Worm (Caenorhabditis elegans) whole organism, L3 larva: Measurements from ENCODE around the gene srbc-23.

ENCODE experiments used
- R02D3.7 ChIP-seq: fragments of 150-350 bp; optimal IDR thresholded peaks from 2 replicates; lab custom pipeline; 2014; ENCODE audit warnings: missing biosample characterization, missing genetic modification characterization
- aly-2 ChIP-seq: fragments of 150-350 bp; optimal IDR thresholded peaks from 2 replicates; lab custom pipeline; 2014; ENCODE audit warnings: missing biosample characterization, missing genetic modification characterization
- ama-1 ChIP-seq: fragments of 150-350 bp; optimal IDR thresholded peaks from 2 replicates; lab custom pipeline; 2018
- ceh-16 ChIP-seq: sonication (generic microtip); optimal IDR thresholded peaks from 2 replicates; lab custom pipeline; 2017; ENCODE audit warnings: missing biosample characterization, missing genetic modification characterization
- ceh-28 ChIP-seq: fragments of 150-350 bp; optimal IDR thresholded peaks from 2 replicates; lab custom pipeline; 2014; ENCODE audit warnings: missing biosample characterization, missing genetic modification reagents, missing genetic modification characterization
- ceh-82 ChIP-seq: fragments of 150-350 bp; optimal IDR thresholded peaks from 2 replicates; lab custom pipeline; 2014; ENCODE audit warnings: missing biosample characterization, missing genetic modification characterization
- ceh-9 ChIP-seq: sonication (generic microtip); optimal IDR thresholded peaks from 2 replicates; lab custom pipeline; 2018; ENCODE audit warnings: missing biosample characterization, missing genetic modification characterization
- daf-12 ChIP-seq: fragments of 150-350 bp; optimal IDR thresholded peaks from 2 replicates; lab custom pipeline; 2014; ENCODE audit warnings: missing biosample characterization, missing genetic modification reagents, missing genetic modification characterization
- egl-27 ChIP-seq: sonication (generic microtip); optimal IDR thresholded peaks from 4 replicates; lab custom pipeline; 2017; ENCODE audit warnings: missing biosample characterization, missing genetic modification reagents, missing genetic modification characterization
- egl-5 ChIP-seq: fragments of 150-350 bp; optimal IDR thresholded peaks from 2 replicates; lab custom pipeline; 2017; ENCODE audit warnings: missing biosample characterization, missing genetic modification reagents, missing genetic modification characterization, inconsistent platforms
- elt-1 ChIP-seq: fragments of 150-350 bp; optimal IDR thresholded peaks from 2 replicates; lab custom pipeline; 2014; ENCODE audit warnings: missing biosample characterization, missing genetic modification characterization
- elt-3 ChIP-seq, 3 experiments: fragments of 150-350 bp in 1 of 3; sonication (generic microtip) in 2 of 3; optimal IDR thresholded peaks; 2 replicates in 2 of 3; 4 replicates in 1 of 3; lab custom pipeline; 2014 to 2017; ENCODE audit warnings: missing biosample characterization in 3 of 3, missing genetic modification characterization in 3 of 3
- fkh-10 ChIP-seq: sonication (generic microtip); optimal IDR thresholded peaks from 2 replicates; lab custom pipeline; 2017; ENCODE audit warnings: missing biosample characterization, missing genetic modification reagents, missing genetic modification characterization
- fkh-2 ChIP-seq: fragments of 150-350 bp; optimal IDR thresholded peaks from 2 replicates; lab custom pipeline; 2014; ENCODE audit warnings: missing biosample characterization, missing genetic modification reagents, missing genetic modification characterization
- hmg-11 ChIP-seq: sonication (generic microtip); optimal IDR thresholded peaks from 2 replicates; lab custom pipeline; 2016; ENCODE audit warnings: missing genetic modification characterization, missing compliant biosample characterization
- jun-1 ChIP-seq: fragments of 150-350 bp; optimal IDR thresholded peaks from 2 replicates; lab custom pipeline; 2014; ENCODE audit warnings: missing biosample characterization, missing genetic modification reagents, missing genetic modification characterization
- lin-15B ChIP-seq: fragments of 150-350 bp; optimal IDR thresholded peaks from 2 replicates; lab custom pipeline; 2014; ENCODE audit warnings: missing biosample characterization, missing genetic modification characterization
- lin-39 ChIP-seq: fragments of 150-350 bp; optimal IDR thresholded peaks from 2 replicates; lab custom pipeline; 2018; ENCODE audit warnings: missing biosample characterization, missing genetic modification reagents, missing genetic modification characterization
- lsy-12 ChIP-seq: sonication (generic microtip); optimal IDR thresholded peaks from 2 replicates; lab custom pipeline; 2016; ENCODE audit warnings: mild to moderate bottlenecking, missing genetic modification characterization, missing compliant biosample characterization
- mdl-1 ChIP-seq: fragments of 150-350 bp; optimal IDR thresholded peaks from 2 replicates; lab custom pipeline; 2014; ENCODE audit warnings: missing biosample characterization, missing genetic modification characterization
- mml-1 ChIP-seq: fragments of 150-350 bp; sonication (generic microtip); optimal IDR thresholded peaks from 3 replicates; lab custom pipeline; 2014; ENCODE audit warnings: missing biosample characterization, missing genetic modification characterization
- nfya-1 ChIP-seq: sonication (generic microtip); optimal IDR thresholded peaks from 2 replicates; lab custom pipeline; 2017; ENCODE audit warnings: missing genetic modification characterization, mild to moderate bottlenecking, missing compliant biosample characterization, antibody characterized with exemption, moderate library complexity; ENCODE audit not compliant: insufficient read depth
- nhr-11 ChIP-seq: fragments of 150-350 bp; optimal IDR thresholded peaks from 2 replicates; lab custom pipeline; 2014; ENCODE audit warnings: missing biosample characterization, missing genetic modification characterization
- nhr-23 ChIP-seq: fragments of 150-350 bp; optimal IDR thresholded peaks from 2 replicates; lab custom pipeline; 2014; ENCODE audit warnings: missing biosample characterization, missing genetic modification reagents, missing genetic modification characterization
- nhr-237 ChIP-seq: fragments of 150-350 bp; optimal IDR thresholded peaks from 2 replicates; lab custom pipeline; 2014; ENCODE audit warnings: missing biosample characterization, missing genetic modification characterization
- nhr-25 ChIP-seq: sonication (generic microtip); optimal IDR thresholded peaks from 2 replicates; lab custom pipeline; 2017; ENCODE audit warnings: missing biosample characterization, missing genetic modification characterization
- nhr-43 ChIP-seq: sonication (generic microtip); optimal IDR thresholded peaks from 2 replicates; lab custom pipeline; 2016; ENCODE audit warnings: mild to moderate bottlenecking, missing genetic modification characterization, missing compliant biosample characterization; ENCODE audit not compliant: poor library complexity, severe bottlenecking
- nhr-67 ChIP-seq: fragments of 150-350 bp; optimal IDR thresholded peaks from 2 replicates; lab custom pipeline; 2014; ENCODE audit warnings: missing biosample characterization, missing genetic modification characterization
- nhr-76 ChIP-seq: fragments of 150-350 bp; sonication (generic microtip); optimal IDR thresholded peaks from 5 replicates; lab custom pipeline; 2014; ENCODE audit warnings: missing biosample characterization, missing genetic modification characterization
- nhr-77 ChIP-seq: fragments of 150-350 bp; optimal IDR thresholded peaks from 2 replicates; lab custom pipeline; 2014; ENCODE audit warnings: missing biosample characterization, missing genetic modification characterization
- pha-4 ChIP-seq: fragments of 150-350 bp; optimal IDR thresholded peaks from 2 replicates; lab custom pipeline; 2014; ENCODE audit warnings: missing biosample characterization, missing genetic modification reagents, missing genetic modification characterization
- pqm-1 ChIP-seq: fragments of 150-350 bp; optimal IDR thresholded peaks from 2 replicates; lab custom pipeline; 2017; ENCODE audit warnings: missing biosample characterization, missing genetic modification characterization, inconsistent platforms
- sea-2 ChIP-seq: fragments of 150-350 bp; sonication (generic microtip); optimal IDR thresholded peaks from 4 replicates; lab custom pipeline; 2014; ENCODE audit warnings: missing biosample characterization, missing genetic modification reagents, missing genetic modification characterization
- skn-1 ChIP-seq: fragments of 150-350 bp; optimal IDR thresholded peaks from 2 replicates; lab custom pipeline; 2014; ENCODE audit warnings: missing biosample characterization, missing genetic modification characterization
- snpc-4 ChIP-seq: fragments of 150-350 bp; optimal IDR thresholded peaks from 2 replicates; lab custom pipeline; 2014; ENCODE audit warnings: missing biosample characterization, missing genetic modification characterization
- tbx-2 ChIP-seq: sonication (generic microtip); optimal IDR thresholded peaks from 2 replicates; lab custom pipeline; 2016; ENCODE audit warnings: mild to moderate bottlenecking, missing genetic modification characterization, missing compliant biosample characterization
- unc-39 ChIP-seq: sonication (generic microtip); optimal IDR thresholded peaks from 4 replicates; lab custom pipeline; 2017; ENCODE audit warnings: missing biosample characterization, missing genetic modification characterization
- unc-62 ChIP-seq: fragments of 150-350 bp; sonication (generic microtip); optimal IDR thresholded peaks from 4 replicates; lab custom pipeline; 2014; ENCODE audit warnings: missing biosample characterization, missing genetic modification reagents, missing genetic modification characterization
- zag-1 ChIP-seq: fragments of 150-350 bp; optimal IDR thresholded peaks from 2 replicates; lab custom pipeline; 2014; ENCODE audit warnings: missing biosample characterization, missing genetic modification characterization
- ztf-11 ChIP-seq: fragments of 150-350 bp; optimal IDR thresholded peaks from 2 replicates; lab custom pipeline; 2014; ENCODE audit warnings: missing biosample characterization, missing genetic modification characterization

Gene srbc-23

DNA sequence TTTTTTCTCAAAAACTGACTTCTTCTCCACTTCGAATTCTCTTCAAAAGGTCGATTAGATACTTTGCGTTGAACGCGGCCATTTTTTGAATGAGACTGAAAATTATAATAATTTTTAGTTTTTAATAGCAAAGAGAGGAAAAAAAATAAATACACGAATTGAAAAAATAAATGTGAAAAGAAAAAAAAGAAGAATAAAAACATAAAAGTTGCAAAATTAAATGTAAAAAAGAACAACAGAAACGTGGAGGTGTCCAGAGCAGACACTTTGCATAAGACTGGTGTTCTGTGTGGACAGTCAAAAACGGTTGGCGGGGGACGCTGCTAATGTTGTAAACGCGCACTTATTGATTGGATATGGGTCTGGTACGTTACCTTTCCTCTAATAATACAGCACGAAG lies 6.0 kb downstream of the srbc-23 start, which contains the start of gene C45H4.14:
TSS of gene C45H4.14 (minus strand) at position 101 of the 400 bp plus-strand sequence.
- TF ChIP-seq nhr-43 (no peak), pqm-1 (tag; lab: Kevin White, UChicago) (no peak), nhr-76 (no peak), ztf-11 (no peak), lin-39 (tag; lab: Kevin White, UChicago) (no peak), hmg-11 (tag; lab: Kevin White, UChicago) (no peak), lin-15B (tag; lab: Kevin White, UChicago) (no peak), elt-3 (tag; optimal IDR thresholded peaks at IDR 0.05; lab: Kevin White, UChicago) (no peak), ceh-9 (tag; lab: Kevin White, UChicago) (no peak), mml-1 (tag; lab: Kevin White, UChicago) (no peak), egl-27 (no peak), fkh-10 (GFP tag; lab: Kevin White, UChicago) (no peak)

DNA sequence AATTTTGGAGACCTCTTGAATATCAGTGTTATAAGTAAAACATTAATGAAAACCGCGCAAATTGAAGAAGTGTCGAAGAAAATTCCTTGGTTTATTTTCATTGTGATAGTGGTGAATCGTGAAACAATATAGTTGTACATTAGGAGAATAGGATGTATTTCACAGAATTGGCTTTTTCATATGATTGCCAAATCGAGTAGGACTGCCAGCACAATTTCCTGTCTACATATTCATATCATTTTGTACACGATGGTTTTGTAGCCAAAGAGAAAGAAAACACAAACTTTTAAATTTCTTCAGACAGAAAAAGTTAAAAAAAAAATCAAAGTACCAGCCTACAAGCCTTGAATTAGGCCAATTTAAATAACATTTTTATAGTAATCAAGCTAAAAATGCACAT lies 10.4 kb downstream of the srbc-23 start, which contains the start of gene str-255:
TSS of gene str-255 (minus strand) at position 101 of the 400 bp plus-strand sequence.
- no peak for TF ChIP-seq ceh-82
- no peak for TF ChIP-seq fkh-2 (tag; lab: Kevin White, UChicago)
- no peak for TF ChIP-seq elt-1 (tag; lab: Kevin White, UChicago)
- TF ChIP-seq zag-1 = no peak
- TF ChIP-seq ceh-16 = no peak
- TF ChIP-seq pqm-1 (tag; lab: Kevin White, UChicago) = no peak
- no peak for TF ChIP-seq pha-4
- TF ChIP-seq daf-12 (tag; lab: Kevin White, UChicago) = no peak
- TF ChIP-seq jun-1 (tag; lab: Kevin White, UChicago) = no peak
- no peak for TF ChIP-seq sea-2 (GFP tag; lab: Kevin White, UChicago)
- TF ChIP-seq ceh-28 = no peak
- TF ChIP-seq nhr-77 (tag; lab: Kevin White, UChicago) = no peak

DNA sequence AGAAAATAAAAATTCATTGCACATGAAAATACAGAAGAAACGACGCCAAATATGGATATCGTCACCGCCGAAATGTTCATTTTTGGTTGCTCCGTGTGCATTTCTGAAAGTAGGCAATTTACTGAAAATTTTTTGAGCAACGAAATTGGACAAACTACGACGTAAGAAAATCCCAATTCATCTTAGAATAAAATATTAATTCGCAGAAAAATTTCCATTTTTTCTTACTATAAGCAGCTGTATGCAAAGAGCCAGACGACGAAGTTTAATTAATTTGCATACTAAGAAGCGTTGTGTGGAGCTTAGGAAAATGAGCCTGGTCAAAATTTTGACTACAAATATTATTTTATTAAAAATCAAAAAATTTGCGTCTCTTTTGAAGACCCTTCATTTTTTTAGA lies 13.3 kb downstream of the srbc-23 start, which contains the start of gene srbc-19:
TSS of gene srbc-19 (minus strand) at position 101 of the 400 bp plus-strand sequence.
- TF ChIP-seq aly-2 (tag; lab: Kevin White, UChicago) (no peak), ceh-16 (no peak), nhr-23 (tag; lab: Kevin White, UChicago) (no peak), nfya-1 (tag; lab: Kevin White, UChicago) (no peak), nhr-11 (tag; lab: Kevin White, UChicago) (no peak), unc-39 (no peak), nhr-77 (tag; lab: Kevin White, UChicago) (no peak), mml-1 (tag; lab: Kevin White, UChicago) (no peak), lin-15B (tag; lab: Kevin White, UChicago) (no peak), jun-1 (tag; lab: Kevin White, UChicago) (no peak), tbx-2 (no peak), egl-5 (tag; lab: Kevin White, UChicago) (no peak), nhr-43 (no peak), nhr-76 (no peak), mdl-1 (tag; lab: Kevin White, UChicago) (no peak), fkh-10 (GFP tag; lab: Kevin White, UChicago) (no peak), nhr-237 (tag; lab: Kevin White, UChicago) (no peak), nhr-67 (tag; lab: Kevin White, UChicago) (no peak), ceh-9 (tag; lab: Kevin White, UChicago) (no peak)

- TF ChIP-seq elt-3 (tag; optimal IDR thresholded peaks at IDR 0.05; lab: Kevin White, UChicago) = no peak
- TF ChIP-seq nhr-25 (tag; lab: Kevin White, UChicago) = no peak
- TF ChIP-seq fkh-10 (GFP tag; lab: Kevin White, UChicago) = no peak
- no peak for TF ChIP-seq nfya-1 (tag; lab: Kevin White, UChicago)
- TF ChIP-seq unc-62 (GFP tag; lab: Kevin White, UChicago) = no peak
Measured at ce11 chrV:2174465-2174864, 21.1 kb downstream of the srbc-23 start.

DNA sequence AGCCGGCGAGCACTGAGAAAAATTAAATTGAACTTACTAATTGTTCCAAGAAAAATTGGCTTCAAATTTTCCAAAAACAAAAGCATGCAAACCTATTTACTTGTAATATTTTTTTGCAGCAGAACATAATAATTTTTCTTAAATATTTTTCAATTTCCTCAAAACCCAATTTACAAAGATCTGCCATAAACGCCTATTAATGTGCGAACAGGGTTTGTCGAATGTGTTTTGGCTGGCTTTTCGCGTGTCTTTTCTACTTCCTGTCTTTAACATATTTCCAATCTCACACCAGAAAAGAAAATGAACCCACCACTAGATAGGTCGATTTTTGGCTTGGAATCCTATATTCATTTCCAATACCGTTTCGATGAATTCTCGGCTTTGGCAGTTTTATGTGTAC lies 21.9 kb downstream of the srbc-23 start, which contains the start of gene C45H4.18:
TSS of gene C45H4.18 (plus strand) at position 301 of the 400 bp plus-strand sequence.
- no peak for TF ChIP-seq mml-1 (tag; lab: Kevin White, UChicago)
- no peak for TF ChIP-seq ama-1
- no peak for TF ChIP-seq skn-1 (tag; lab: Kevin White, UChicago)
- TF ChIP-seq nhr-11 (tag; lab: Kevin White, UChicago) = no peak
- no peak for TF ChIP-seq ztf-11
- TF ChIP-seq nhr-237 (tag; lab: Kevin White, UChicago) = no peak
- no peak for TF ChIP-seq lsy-12 (tag; lab: Kevin White, UChicago)
- no peak for TF ChIP-seq nhr-77 (tag; lab: Kevin White, UChicago)
- no peak for TF ChIP-seq R02D3.7 (tag; lab: Kevin White, UChicago)
- no peak for TF ChIP-seq nhr-23 (tag; lab: Kevin White, UChicago)
- no peak for TF ChIP-seq elt-1 (tag; lab: Kevin White, UChicago)
- no peak for TF ChIP-seq lin-15B (tag; lab: Kevin White, UChicago)
- TF ChIP-seq egl-27 = no peak
- no peak for TF ChIP-seq nhr-25 (tag; lab: Kevin White, UChicago)
- no peak for TF ChIP-seq snpc-4
